Worm (Caenorhabditis elegans): ENCODE results near the gene F11D5.6.

Gene F11D5.6

DNA sequence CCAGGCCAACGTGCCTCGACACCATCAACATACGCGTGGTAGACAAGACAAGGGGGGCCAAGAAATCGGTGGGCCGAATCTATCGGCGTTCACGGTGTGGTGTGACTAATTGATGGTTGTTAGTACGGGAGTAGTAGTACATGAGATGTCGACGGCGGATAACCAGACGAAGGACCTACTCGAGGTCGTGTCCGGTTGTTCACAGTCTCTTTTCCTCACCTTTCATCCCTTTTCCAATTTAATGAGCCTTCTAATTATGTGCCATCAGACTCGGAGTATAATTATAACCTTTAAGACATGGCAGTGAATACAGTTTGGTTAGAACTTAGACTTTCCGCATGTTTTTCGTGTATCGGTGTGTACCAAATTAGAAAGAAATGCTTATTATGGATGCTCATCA lies 15.4 kb downstream of the F11D5.6 start:
- TF ChIP-seq ztf-29 (GFP tag; IDR thresholded peaks at IDR 0.05) (no peak), T22C8.4 (GFP tag; IDR thresholded peaks at IDR 0.05) (no peak), cog-1 (tag; optimal IDR thresholded peaks at IDR 0.05) (no peak), klf-2 (GFP tag; conservative IDR thresholded peaks at IDR 0.05) (no peak), tab-1 (GFP tag; IDR thresholded peaks at IDR 0.05) (no peak), ref-1 (GFP tag; conservative IDR thresholded peaks at IDR 0.05) (no peak), flt-1 (GFP tag; IDR thresholded peaks at IDR 0.05) (no peak), ztf-23 (GFP tag; IDR thresholded peaks at IDR 0.05) (no peak), med-1 (GFP tag; optimal IDR thresholded peaks at IDR 0.05; ENCODE audit: insufficient read depth) (no peak)

- TF ChIP-seq klf-2 (GFP tag; conservative IDR thresholded peaks at IDR 0.05) = no peak
- TF ChIP-seq tab-1 (GFP tag; IDR thresholded peaks at IDR 0.05) = no peak
- TF ChIP-seq ztf-29 (GFP tag; IDR thresholded peaks at IDR 0.05) = no peak
- TF ChIP-seq T22C8.4 (GFP tag; IDR thresholded peaks at IDR 0.05) = no peak
- no peak for TF ChIP-seq med-1 (GFP tag; optimal IDR thresholded peaks at IDR 0.05; ENCODE audit: insufficient read depth)
- TF ChIP-seq cog-1 (tag; optimal IDR thresholded peaks at IDR 0.05) = no peak
- no peak for TF ChIP-seq ref-1 (GFP tag; conservative IDR thresholded peaks at IDR 0.05)
- no peak for TF ChIP-seq flt-1 (GFP tag; IDR thresholded peaks at IDR 0.05)
- no peak for TF ChIP-seq ztf-23 (GFP tag; IDR thresholded peaks at IDR 0.05)
These were observed 19.3 kb downstream of the F11D5.6 start for ce11 chrX:3306594-3307296.

ce11 chrX:3304068-3304467 lies 22.0 kb downstream of the F11D5.6 start, which contains the start of gene F11D5.7:
Gene F11D5.7, plus strand, starts transcription at chrX:3304368.
- TF ChIP-seq klf-2 (GFP tag; conservative IDR thresholded peaks at IDR 0.05) (no peak), ztf-23 (GFP tag; IDR thresholded peaks at IDR 0.05) (no peak), T22C8.4 (GFP tag; IDR thresholded peaks at IDR 0.05) (no peak), tab-1 (GFP tag; IDR thresholded peaks at IDR 0.05) (no peak), cog-1 (tag; optimal IDR thresholded peaks at IDR 0.05) (no peak), ref-1 (GFP tag; conservative IDR thresholded peaks at IDR 0.05) (no peak)

ce11 chrX:3301770-3302169 lies 24.3 kb downstream of the F11D5.6 start, which contains the start of gene F11D5.5:
Gene F11D5.5, plus strand, starts transcription at chrX:3302070.
- TF ChIP-seq flt-1 (GFP tag; IDR thresholded peaks at IDR 0.05) (no peak), cog-1 (tag; optimal IDR thresholded peaks at IDR 0.05) (no peak), T22C8.4 (GFP tag; IDR thresholded peaks at IDR 0.05) (no peak), ref-1 (GFP tag; conservative IDR thresholded peaks at IDR 0.05) (no peak), med-1 (GFP tag; optimal IDR thresholded peaks at IDR 0.05; ENCODE audit: insufficient read depth) (no peak), klf-2 (GFP tag; conservative IDR thresholded peaks at IDR 0.05) (no peak), ztf-29 (GFP tag; IDR thresholded peaks at IDR 0.05) (no peak), tab-1 (GFP tag; IDR thresholded peaks at IDR 0.05) (no peak), ztf-23 (GFP tag; IDR thresholded peaks at IDR 0.05) (no peak)

DNA sequence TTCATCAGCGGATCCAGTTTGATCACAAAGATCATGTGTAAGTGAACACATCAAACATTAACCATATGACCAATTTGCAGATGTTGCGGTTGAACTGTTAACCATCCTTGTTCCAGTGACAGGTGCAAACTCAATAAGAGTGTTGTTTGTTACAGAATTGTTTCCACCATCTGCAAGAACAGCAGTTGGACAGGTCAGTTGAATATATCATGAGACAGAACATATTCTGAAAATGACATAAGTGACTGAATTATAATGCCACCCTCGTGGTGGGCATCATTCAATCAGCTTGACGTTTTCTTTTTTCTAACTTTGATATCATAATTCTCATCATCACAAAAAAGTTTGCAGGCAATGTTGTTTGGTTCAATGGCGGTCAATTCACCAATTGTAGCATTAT lies 25.5 kb downstream of the F11D5.6 start:
- TF ChIP-seq flt-1 (GFP tag; IDR thresholded peaks at IDR 0.05) = no peak
- TF ChIP-seq klf-2 (GFP tag; conservative IDR thresholded peaks at IDR 0.05) = no peak
- no peak for TF ChIP-seq ref-1 (GFP tag; conservative IDR thresholded peaks at IDR 0.05)
- no peak for TF ChIP-seq T22C8.4 (GFP tag; IDR thresholded peaks at IDR 0.05)
- no peak for TF ChIP-seq cog-1 (tag; optimal IDR thresholded peaks at IDR 0.05)

- no peak for TF ChIP-seq med-1 (GFP tag; optimal IDR thresholded peaks at IDR 0.05; ENCODE audit: insufficient read depth)
- no peak for TF ChIP-seq klf-2 (GFP tag; conservative IDR thresholded peaks at IDR 0.05)
- no peak for TF ChIP-seq T22C8.4 (GFP tag; IDR thresholded peaks at IDR 0.05)
- no peak for TF ChIP-seq ztf-29 (GFP tag; IDR thresholded peaks at IDR 0.05)
- no peak for TF ChIP-seq tab-1 (GFP tag; IDR thresholded peaks at IDR 0.05)
- TF ChIP-seq cog-1 (tag; optimal IDR thresholded peaks at IDR 0.05) = no peak
- no peak for TF ChIP-seq flt-1 (GFP tag; IDR thresholded peaks at IDR 0.05)
These were observed 27.5 kb downstream of the F11D5.6 start, which contains the start of gene K09C4.1 for ce11 chrX:3298582-3298981. Gene K09C4.1, plus strand, starts transcription at chrX:3298882.

ce11 chrX:3297812-3298211 lies 28.3 kb downstream of the F11D5.6 start:
- TF ChIP-seq flt-1 (GFP tag; IDR thresholded peaks at IDR 0.05) (no peak), med-1 (GFP tag; optimal IDR thresholded peaks at IDR 0.05; ENCODE audit: insufficient read depth) (no peak), klf-2 (GFP tag; conservative IDR thresholded peaks at IDR 0.05) (no peak), cog-1 (tag; optimal IDR thresholded peaks at IDR 0.05) (no peak), ztf-23 (GFP tag; IDR thresholded peaks at IDR 0.05) (no peak), T22C8.4 (GFP tag; IDR thresholded peaks at IDR 0.05) (no peak), ref-1 (GFP tag; conservative IDR thresholded peaks at IDR 0.05) (no peak), tab-1 (GFP tag; IDR thresholded peaks at IDR 0.05) (no peak), ztf-29 (GFP tag; IDR thresholded peaks at IDR 0.05) (no peak)

ce11 chrX:3296182-3296581 lies 29.9 kb downstream of the F11D5.6 start, which contains the start of gene K09C4.2:
Gene K09C4.2, plus strand, starts transcription at chrX:3296482.
- no peak for TF ChIP-seq klf-2 (GFP tag; conservative IDR thresholded peaks at IDR 0.05)
- TF ChIP-seq ztf-29 (GFP tag; IDR thresholded peaks at IDR 0.05) = no peak
- no peak for TF ChIP-seq T22C8.4 (GFP tag; IDR thresholded peaks at IDR 0.05)
- TF ChIP-seq ref-1 (GFP tag; conservative IDR thresholded peaks at IDR 0.05) = no peak
- TF ChIP-seq med-1 (GFP tag; optimal IDR thresholded peaks at IDR 0.05; ENCODE audit: insufficient read depth) = no peak
- TF ChIP-seq cog-1 (tag; optimal IDR thresholded peaks at IDR 0.05) = no peak
- no peak for TF ChIP-seq tab-1 (GFP tag; IDR thresholded peaks at IDR 0.05)

ce11 chrX:3291948-3292347 lies 34.1 kb downstream of the F11D5.6 start:
- TF ChIP-seq flt-1 (GFP tag; IDR thresholded peaks at IDR 0.05) (no peak), cog-1 (tag; optimal IDR thresholded peaks at IDR 0.05) (no peak), ztf-23 (GFP tag; IDR thresholded peaks at IDR 0.05) (no peak), med-1 (GFP tag; optimal IDR thresholded peaks at IDR 0.05; ENCODE audit: insufficient read depth) (no peak), T22C8.4 (GFP tag; IDR thresholded peaks at IDR 0.05) (no peak)

ce11 chrX:3290147-3290546 lies 35.9 kb downstream of the F11D5.6 start:
- no peak for TF ChIP-seq tab-1 (GFP tag; IDR thresholded peaks at IDR 0.05)
- no peak for TF ChIP-seq klf-2 (GFP tag; conservative IDR thresholded peaks at IDR 0.05)
- TF ChIP-seq ref-1 (GFP tag; conservative IDR thresholded peaks at IDR 0.05) = no peak
- no peak for TF ChIP-seq flt-1 (GFP tag; IDR thresholded peaks at IDR 0.05)
- TF ChIP-seq ztf-23 (GFP tag; IDR thresholded peaks at IDR 0.05) = no peak
- TF ChIP-seq med-1 (GFP tag; optimal IDR thresholded peaks at IDR 0.05; ENCODE audit: insufficient read depth) = no peak
- TF ChIP-seq ztf-29 (GFP tag; IDR thresholded peaks at IDR 0.05) = no peak
- no peak for TF ChIP-seq cog-1 (tag; optimal IDR thresholded peaks at IDR 0.05)
- TF ChIP-seq T22C8.4 (GFP tag; IDR thresholded peaks at IDR 0.05) = no peak

All from whole organism, midembryonic.